Worm (Caenorhabditis elegans): ENCODE measurements around the gene ncx-9.

ncx-9 gene

DNA sequence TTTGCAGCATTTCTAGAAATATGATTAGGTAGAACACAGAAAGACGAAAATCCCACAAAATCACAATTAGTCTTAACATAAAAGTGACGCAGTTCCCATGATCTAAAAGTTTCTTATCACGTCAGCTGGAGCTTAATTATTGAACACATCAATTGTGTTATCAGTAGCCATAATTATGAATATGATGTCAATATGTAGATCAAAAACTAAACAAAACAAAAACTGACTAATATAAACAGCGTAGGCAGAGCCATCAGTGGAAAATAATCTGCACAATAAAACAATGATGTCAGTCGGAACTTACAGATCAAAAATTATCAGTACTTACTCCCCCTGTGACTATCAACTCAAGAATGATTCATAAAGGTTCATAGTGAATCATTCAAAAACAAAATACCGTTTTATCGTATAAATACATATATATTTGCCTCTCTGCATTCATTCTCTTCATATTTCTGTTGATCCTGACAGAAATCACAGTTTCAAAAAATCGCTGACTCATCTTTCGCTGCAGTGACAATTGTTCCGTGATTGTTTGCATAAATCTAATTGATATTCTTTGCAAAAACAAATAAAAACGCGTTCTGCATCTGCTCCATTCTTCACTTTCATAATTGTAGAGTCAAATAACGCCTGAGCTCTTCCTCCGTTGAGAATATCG is 17.3 kb upstream of the ncx-9 start, which contains the start of gene srr-6:
TSS of gene srr-6 (plus strand) at position 611 of the 661 bp plus-strand sequence.
- TF ChIP-seq unc-62 (GFP tag; optimal IDR thresholded peaks at IDR 0.05): no peak

DNA sequence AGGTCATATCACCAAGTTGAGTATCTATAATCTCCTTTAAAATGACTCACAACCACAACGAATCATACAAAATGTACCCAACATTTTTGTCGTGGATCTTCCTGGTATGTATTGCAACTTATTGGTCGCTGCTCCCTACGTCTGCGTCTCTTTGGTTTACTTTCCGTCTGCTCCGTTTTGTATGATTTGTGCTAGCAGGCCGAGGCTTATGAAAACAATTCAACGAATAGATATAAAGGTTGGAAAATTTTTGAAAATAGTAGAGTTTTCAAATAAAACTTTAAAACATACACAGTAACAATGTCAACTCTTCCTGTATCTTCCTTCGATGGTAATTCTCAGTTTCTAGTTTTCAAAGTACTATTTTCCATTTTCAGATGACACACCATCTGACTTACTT is 6.3 kb upstream of the ncx-9 start, which contains the start of gene srr-8:
TSS of gene srr-8 (plus strand) at position 301 of the 400 bp plus-strand sequence.
- no peak for TF ChIP-seq unc-62 (GFP tag; optimal IDR thresholded peaks at IDR 0.05)

DNA sequence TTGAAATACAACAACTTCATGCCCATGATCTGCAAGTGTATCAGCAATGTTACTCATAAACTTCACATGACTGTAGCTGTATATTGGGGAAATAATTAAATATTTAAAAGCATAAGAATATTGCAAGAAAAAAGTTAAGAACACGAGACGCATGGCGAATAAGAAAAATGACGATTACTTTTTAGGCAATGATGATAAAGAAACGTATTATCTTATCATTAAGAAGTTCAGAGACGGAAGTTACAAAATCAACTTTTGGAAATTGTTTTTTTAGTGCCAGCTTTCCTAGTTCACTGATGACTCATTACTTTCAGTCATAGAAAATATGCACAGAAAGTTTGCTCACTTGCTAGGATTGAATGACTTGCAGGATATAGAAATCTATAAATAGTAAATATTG is 5.4 kb upstream of the ncx-9 start, which contains the start of gene ugt-7:
TSS of gene ugt-7 (minus strand) at position 161 of the 400 bp plus-strand sequence.
- TF ChIP-seq unc-62 (GFP tag; optimal IDR thresholded peaks at IDR 0.05): no peak

DNA sequence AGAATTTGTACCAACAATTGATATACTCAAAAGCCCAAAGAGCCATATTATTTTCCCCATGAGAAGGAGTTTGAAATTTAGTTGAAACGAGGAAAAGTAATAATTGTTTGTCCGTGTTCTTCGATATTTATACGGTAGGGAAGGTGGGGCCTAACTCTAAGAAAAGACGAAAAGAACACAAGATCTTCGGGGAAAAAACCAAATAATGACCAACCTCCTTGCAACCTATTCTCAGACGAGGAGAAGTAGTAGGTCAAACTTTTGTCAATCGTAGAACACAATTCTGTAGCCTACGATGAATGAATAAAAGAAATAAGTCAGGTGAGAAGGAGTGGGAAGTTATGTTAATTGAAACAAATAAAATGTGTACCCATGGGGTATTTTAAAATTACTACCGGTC is 8.0 kb downstream of the ncx-9 start, which contains the start of gene ncx-8:
TSS of gene ncx-8 (minus strand) at position 101 of the 400 bp plus-strand sequence.
- TF ChIP-seq unc-62 (GFP tag; optimal IDR thresholded peaks at IDR 0.05): no peak

DNA sequence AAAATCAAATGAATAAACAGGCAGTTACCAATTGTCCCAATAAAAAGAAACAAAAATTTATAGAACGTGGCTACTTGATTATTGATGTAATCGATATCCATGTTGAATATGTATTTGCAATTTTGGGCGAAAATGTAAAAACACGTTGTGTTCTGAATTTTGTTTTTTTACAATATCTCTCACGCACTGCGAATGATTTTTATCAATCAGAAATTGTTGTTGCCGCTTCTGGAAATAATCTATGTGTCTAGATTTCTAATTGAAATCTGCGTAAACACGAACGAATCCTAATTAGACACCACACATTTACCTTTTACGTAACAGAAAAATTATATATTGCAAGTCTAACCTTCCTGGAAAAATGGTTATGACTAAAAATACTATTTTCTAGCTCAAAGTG is 12.0 kb downstream of the ncx-9 start, which contains the start of gene srsx-13:
TSS of gene srsx-13 (minus strand) at position 101 of the 400 bp plus-strand sequence.
- TF ChIP-seq unc-62 (GFP tag; optimal IDR thresholded peaks at IDR 0.05): no peak

DNA sequence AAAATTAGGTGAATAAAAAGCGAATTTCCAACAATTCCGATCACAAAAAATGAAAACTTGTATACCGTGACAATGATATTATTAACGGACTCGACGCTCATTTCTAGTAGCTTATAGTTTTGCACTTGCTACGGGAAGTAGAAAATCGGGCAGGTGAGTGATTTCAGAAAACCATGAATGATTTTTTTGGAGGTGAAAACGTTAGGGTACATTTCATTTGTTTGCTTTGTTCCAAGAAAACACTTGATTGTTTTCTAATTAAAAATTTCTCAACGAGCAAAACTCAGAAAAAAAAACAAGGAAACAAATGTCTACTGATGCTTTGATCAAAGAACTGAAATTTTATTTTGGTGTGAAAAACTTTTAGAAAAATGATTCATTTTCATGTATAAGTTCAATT is 14.2 kb downstream of the ncx-9 start, which contains the start of gene srsx-12:
TSS of gene srsx-12 (minus strand) at position 101 of the 400 bp plus-strand sequence.
- TF ChIP-seq unc-62 (GFP tag; optimal IDR thresholded peaks at IDR 0.05): no peak

DNA sequence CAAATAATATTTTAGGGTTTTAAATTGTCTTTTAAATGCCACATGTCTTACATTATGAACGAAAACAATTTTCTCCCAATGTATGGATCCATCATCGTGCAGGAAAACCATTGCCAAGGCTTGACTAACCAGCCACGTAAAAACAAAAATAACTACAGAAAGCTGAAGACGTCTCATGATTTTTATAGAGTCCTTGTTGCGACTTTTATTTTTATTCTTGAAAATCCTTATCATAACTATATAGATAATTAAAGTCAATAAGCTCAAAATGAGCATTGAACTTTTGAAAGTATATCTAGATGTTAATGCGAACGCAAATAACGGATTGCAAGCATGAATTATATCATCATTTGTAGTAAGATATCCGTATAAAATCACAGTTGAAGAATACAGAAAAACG is 15.0 kb downstream of the ncx-9 start:
- TF ChIP-seq unc-62 (GFP tag; optimal IDR thresholded peaks at IDR 0.05): no peak

DNA sequence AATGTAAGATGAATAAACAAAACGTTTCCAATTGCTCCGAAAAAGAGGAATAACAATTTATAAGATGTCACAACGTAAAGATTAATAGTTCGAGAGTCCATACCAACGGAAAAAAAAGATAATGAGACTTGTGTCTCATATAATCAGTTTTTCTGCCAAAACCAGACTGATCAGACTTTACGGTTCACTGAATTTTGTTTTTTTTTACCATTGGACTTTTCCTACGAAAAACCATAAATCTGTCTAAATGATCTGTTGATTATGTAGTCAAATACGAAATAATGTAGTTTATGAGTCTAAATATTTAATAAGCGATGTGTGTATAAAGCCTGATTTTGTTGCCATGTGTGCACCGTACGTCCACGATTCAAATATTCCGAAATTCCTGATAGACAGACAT is 16.0 kb downstream of the ncx-9 start, which contains the start of gene srsx-11:
TSS of gene srsx-11 (minus strand) at position 101 of the 400 bp plus-strand sequence.
- TF ChIP-seq unc-62 (GFP tag; optimal IDR thresholded peaks at IDR 0.05): no peak

DNA sequence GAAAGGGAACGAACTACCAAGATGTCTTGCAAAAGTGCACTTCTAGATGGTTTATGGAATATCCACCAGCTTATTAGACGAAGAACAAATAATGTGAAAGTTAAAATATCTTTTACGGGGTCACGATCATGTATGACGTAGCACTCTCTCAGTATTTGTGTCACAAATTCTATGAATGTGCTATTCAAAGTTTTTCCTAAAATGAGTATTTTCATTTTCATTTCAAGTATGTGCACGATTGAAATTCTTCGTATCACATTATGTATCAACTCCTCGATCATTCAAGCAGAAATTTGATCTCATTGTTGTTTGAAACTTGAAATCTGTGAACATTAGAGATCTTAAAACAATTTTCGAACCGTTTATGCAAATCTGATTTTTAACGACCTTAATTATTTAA is 17.5 kb downstream of the ncx-9 start:
- TF ChIP-seq unc-62 (GFP tag; optimal IDR thresholded peaks at IDR 0.05): no peak

DNA sequence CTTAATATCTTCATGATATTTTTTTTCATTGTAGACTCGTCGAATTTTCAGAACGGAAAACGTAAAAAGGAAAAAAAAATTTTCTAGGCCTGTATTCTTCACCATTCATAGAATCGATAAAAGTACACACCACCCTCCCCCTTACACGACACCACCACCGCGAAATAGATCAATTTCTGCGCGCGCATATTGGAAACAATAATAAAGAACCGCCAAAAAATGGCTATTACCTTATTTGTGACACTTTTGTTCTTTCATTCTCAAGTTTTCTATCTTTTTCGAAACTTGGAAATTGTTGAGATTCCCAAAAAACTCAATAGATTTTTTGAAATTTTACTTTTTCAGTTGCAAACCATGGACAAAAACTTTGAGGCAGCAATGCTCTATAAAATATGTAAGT is 19.9 kb downstream of the ncx-9 start, which contains the start of gene F26G5.1:
TSS of gene F26G5.1 (plus strand) at position 339 of the 400 bp plus-strand sequence.
- TF ChIP-seq unc-62 (GFP tag; optimal IDR thresholded peaks at IDR 0.05): no peak

DNA sequence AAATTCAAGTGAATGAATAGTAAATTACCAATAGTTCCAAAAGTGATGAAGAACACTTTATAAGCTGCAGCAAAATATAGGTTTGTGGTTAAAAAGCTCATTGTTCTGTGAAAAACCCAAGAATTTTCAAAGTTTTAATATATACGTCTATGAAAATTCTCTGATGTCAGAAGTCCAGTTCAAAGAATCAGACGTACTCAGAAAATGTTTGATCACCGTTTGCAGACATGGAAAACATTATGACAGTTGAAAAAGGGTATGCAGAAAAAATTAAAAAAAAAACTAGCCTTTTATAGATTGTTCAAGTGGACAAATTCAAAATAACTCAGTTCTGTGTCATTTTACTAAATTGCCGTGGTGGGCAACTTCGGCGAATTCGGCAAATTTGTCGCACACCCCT is 20.4 kb downstream of the ncx-9 start, which contains the start of gene srsx-10:
TSS of gene srsx-10 (minus strand) at position 101 of the 400 bp plus-strand sequence.
- no peak for TF ChIP-seq unc-62 (GFP tag; optimal IDR thresholded peaks at IDR 0.05)

DNA sequence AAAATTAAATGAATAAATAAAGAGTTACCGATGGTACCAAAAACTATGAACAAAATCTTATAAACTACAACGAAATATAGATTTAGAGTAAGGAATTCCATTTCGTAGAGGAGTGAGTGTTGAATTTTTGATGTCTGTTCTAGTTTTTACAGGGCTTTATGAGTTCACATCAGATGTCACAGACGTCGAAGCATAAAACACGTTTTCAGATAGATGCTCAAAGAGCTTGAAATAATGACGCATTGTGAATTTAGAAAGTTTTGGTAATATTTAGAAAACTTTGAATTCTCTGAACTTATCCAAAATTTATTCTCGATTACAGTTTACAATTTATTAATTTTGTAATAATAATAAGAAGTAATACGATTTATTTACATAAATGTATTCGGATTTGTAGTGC is 22.1 kb downstream of the ncx-9 start, which contains the start of gene srsx-9:
TSS of gene srsx-9 (minus strand) at position 101 of the 400 bp plus-strand sequence.
- TF ChIP-seq unc-62 (GFP tag; optimal IDR thresholded peaks at IDR 0.05): no peak

DNA sequence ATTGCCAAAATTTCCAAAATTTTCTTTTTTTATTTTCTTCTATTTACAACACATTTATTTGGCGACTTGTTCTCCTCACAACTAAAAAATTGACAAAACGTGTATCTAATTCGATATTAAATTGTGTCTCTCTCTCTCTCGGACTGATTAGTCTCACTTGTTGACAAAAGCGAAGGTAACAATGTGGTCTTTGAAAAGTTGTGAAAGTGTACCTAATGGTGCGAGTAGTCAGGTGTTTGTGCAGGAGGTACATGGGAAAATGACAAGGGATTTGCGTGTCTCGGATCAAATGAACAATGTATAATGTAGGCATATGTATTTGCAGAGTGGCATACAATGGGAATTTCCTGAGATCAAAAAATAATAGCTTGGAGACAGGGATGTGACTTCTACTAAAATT is 25.6 kb downstream of the ncx-9 start:
- TF ChIP-seq unc-62 (GFP tag; optimal IDR thresholded peaks at IDR 0.05): no peak

DNA sequence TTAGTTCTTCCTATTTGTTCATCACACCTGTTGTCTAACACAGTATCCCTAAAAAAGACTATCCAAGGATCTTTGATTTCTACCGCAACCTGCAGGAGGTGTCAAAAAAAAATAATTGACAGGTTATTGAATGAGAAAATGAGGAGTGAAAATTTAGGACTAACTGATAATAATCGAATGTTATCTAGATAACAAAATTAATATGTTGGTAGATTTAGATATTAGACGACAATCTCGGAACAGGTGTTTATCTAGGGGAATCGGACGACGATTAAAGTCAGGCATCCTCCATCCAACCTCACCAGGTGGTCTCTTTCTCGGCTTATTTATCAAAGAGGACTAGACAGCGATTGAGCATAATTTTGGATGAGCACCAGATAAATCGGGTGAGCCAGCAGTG is 26.3 kb downstream of the ncx-9 start:
- no peak for TF ChIP-seq unc-62 (GFP tag; optimal IDR thresholded peaks at IDR 0.05)

DNA sequence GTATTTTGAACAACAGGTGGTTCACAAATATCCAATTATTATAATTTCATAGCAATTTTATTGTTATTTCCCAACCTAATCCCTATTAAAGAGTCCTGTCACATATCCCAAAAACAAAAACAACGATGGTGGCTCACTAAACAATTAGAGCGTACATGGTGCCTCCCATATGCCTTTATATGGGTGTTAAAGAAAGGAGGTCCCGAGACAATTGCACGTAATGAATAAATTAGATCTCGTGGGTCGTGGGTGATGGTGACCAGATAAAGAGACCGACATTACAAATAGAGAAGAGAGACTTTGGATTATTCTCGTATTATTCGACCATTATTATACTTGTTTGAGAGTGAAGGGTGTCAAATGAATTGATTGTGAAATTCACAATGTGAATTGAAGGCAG is 27.8 kb downstream of the ncx-9 start:
- no peak for TF ChIP-seq unc-62 (GFP tag; optimal IDR thresholded peaks at IDR 0.05)

DNA sequence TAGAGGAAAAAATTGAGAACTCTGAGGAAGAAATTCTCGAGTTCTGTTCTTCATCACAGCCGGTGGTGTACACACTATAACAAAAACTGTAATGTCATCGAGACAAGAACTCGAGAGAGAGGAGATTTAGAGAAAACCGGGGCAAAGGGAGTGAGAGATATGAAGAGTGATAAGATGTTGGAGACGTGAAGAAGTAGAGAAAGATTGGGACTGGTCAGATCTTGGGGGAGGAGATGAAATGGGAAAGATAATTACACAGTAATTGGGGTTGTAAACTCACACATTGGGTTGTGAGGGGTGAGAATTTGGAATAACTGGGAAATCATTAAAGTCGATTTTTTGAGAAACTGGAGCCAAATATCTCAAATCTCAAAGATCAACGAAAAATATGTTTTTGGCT is 29.3 kb downstream of the ncx-9 start:
- no peak for TF ChIP-seq unc-62 (GFP tag; optimal IDR thresholded peaks at IDR 0.05)

All from whole organism, dauer.